Fruit fly (Drosophila melanogaster) whole organism, wandering third instar larva: ENCODE results near the gene CG31516.

Source experiments
- Dfd ChIP-seq: fragments of >200 bp; optimal IDR thresholded peaks from 2 replicates; lab custom pipeline; 2017; ENCODE audit warnings: missing biosample characterization, missing genetic modification characterization
- Hr78 ChIP-seq: fragments of >200 bp; optimal IDR thresholded peaks from 2 replicates; lab custom pipeline; 2017; ENCODE audit warnings: missing biosample characterization, missing genetic modification characterization
- Myc ChIP-seq: fragments of >200 bp; optimal IDR thresholded peaks from 2 replicates; lab custom pipeline; 2017
- OdsH ChIP-seq: fragments of 200-800 bp; sonication (Bioruptor generic); optimal IDR thresholded peaks from 2 replicates; lab custom pipeline; 2016; ENCODE audit warnings: missing biosample characterization, mild to moderate bottlenecking, missing genetic modification characterization
- br ChIP-seq: fragments of 200-800 bp; sonication (Bioruptor generic); optimal IDR thresholded peaks from 2 replicates; lab custom pipeline; 2016; ENCODE audit warnings: missing biosample characterization, missing genetic modification characterization
- dl ChIP-seq, 2 experiments: fragments of 175-275, 200-275 bp in 1 of 2; fragments of 200-275 bp in 1 of 2; sonication (Bioruptor generic); optimal IDR thresholded peaks; lab custom pipeline; 2018; ENCODE audit warnings: mild to moderate bottlenecking in 2 of 2, missing biosample characterization in 2 of 2, missing genetic modification characterization in 2 of 2, moderate library complexity in 2 of 2; ENCODE audit not compliant: partially characterized antibody in 2 of 2, insufficient read depth in 1 of 2
- h ChIP-seq: fragments of 200-800 bp; sonication (Bioruptor generic); optimal IDR thresholded peaks from 3 replicates; lab custom pipeline; 2016; ENCODE audit warnings: missing biosample characterization, mild to moderate bottlenecking, missing genetic modification characterization
- pan ChIP-seq: fragments of >200 bp; optimal IDR thresholded peaks from 2 replicates; lab custom pipeline; 2017
- rgr ChIP-seq: fragments of 200-800 bp; sonication (Bioruptor generic); optimal IDR thresholded peaks from 3 replicates; lab custom pipeline; 2016; ENCODE audit warnings: missing biosample characterization, mild to moderate bottlenecking, missing genetic modification characterization
- sage ChIP-seq: fragments of 200-800 bp; sonication (Bioruptor generic); optimal IDR thresholded peaks from 2 replicates; lab custom pipeline; 2016; ENCODE audit warnings: missing biosample characterization, mild to moderate bottlenecking, missing genetic modification characterization
- tai ChIP-seq: sonication (Bioruptor generic); optimal IDR thresholded peaks from 2 replicates; lab custom pipeline; 2016; ENCODE audit warnings: missing biosample characterization, missing genetic modification characterization
- usp ChIP-seq: fragments of >200 bp; optimal IDR thresholded peaks from 2 replicates; lab custom pipeline; 2017; ENCODE audit warnings: missing biosample characterization, missing genetic modification characterization
- woc ChIP-seq: sonication (Bioruptor generic); optimal IDR thresholded peaks from 2 replicates; lab custom pipeline; 2016; ENCODE audit warnings: missing biosample characterization, mild to moderate bottlenecking, missing genetic modification characterization

dm6 chr3R:4220780-4221179 is 850 bp upstream of the CG31516 start:
- no peak for TF ChIP-seq rgr
- TF ChIP-seq Hr78 (GFP tag; lab: Kevin White, UChicago) = no peak
- TF ChIP-seq h (GFP tag; lab: Kevin White, UChicago) = peak; percentile 29
- TF ChIP-seq woc = no peak
- no peak for TF ChIP-seq sage (GFP tag; lab: Kevin White, UChicago)
- TF ChIP-seq Myc = peak; percentile 37
- no peak for TF ChIP-seq pan
- peak; percentile 13 for TF ChIP-seq br (GFP tag; lab: Kevin White, UChicago)
- no peak for TF ChIP-seq OdsH (GFP tag; lab: Kevin White, UChicago)
- TF ChIP-seq dl (GFP tag; optimal IDR thresholded peaks at IDR 0.05; lab: Kevin White, UChicago; ENCODE audit: insufficient read depth in 1 of 2, partially characterized antibody in 2 of 2) = no peak
- TF ChIP-seq tai (GFP tag; lab: Kevin White, UChicago) = no peak
- TF ChIP-seq Dfd = no peak
- no peak for TF ChIP-seq usp (GFP tag; lab: Kevin White, UChicago)
